Worm (Caenorhabditis elegans): ENCODE measurements around the gene srj-5.
A peak's percentile ranks its signal among the peaks of the same experiment; 100 is the strongest.

DNA sequence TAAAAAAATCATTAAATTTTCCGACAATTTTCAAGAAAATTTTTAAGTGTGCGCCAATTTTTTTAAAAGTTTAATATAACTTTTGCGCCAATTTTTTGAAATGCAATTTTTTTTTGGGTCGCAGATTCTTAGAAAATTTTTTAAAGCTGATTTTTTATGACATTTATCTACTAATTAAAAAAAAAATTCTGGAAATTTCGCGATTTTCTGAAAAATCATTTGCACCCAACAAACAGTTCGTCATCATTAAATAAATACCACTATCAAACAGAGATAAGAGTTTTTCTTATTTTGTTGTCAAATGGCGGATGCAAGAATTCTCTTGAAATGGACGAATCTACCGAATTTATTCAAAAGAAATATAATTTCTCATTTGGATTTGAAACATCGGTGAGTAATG, 37.6 kb downstream of the srj-5 start, which contains the start of gene F48G7.13:
- TF ChIP-seq sma-9 (GFP tag; optimal IDR thresholded peaks at IDR 0.05) = no peak
- TF ChIP-seq sma-9 (tag; optimal IDR thresholded peaks at IDR 0.05) = no peak
- no peak for TF ChIP-seq F13H6.1 (tag; optimal IDR thresholded peaks at IDR 0.05)
- no peak for TF ChIP-seq nhr-21 (tag; optimal IDR thresholded peaks at IDR 0.05)
- no peak for TF ChIP-seq nhr-237 (tag; optimal IDR thresholded peaks at IDR 0.05)
- TF ChIP-seq ama-1 (optimal IDR thresholded peaks at IDR 0.05) = no peak
- no peak for TF ChIP-seq Y55F3AM.14 (GFP tag; optimal IDR thresholded peaks at IDR 0.05)
- TF ChIP-seq elt-1 (tag; optimal IDR thresholded peaks at IDR 0.05) = no peak
- no peak for TF ChIP-seq lin-11 (tag; optimal IDR thresholded peaks at IDR 0.05)
- peak; percentile 49 for TF ChIP-seq fos-1 (tag; optimal IDR thresholded peaks at IDR 0.05)
- no peak for TF ChIP-seq aly-2 (tag; optimal IDR thresholded peaks at IDR 0.05)
- TF ChIP-seq alr-1 (tag; optimal IDR thresholded peaks at IDR 0.05) = no peak
